Worm (Caenorhabditis elegans) whole organism, L1 larva: ENCODE results near the gene D1079.1.
A peak's percentile ranks its signal among the peaks of the same experiment; 100 is the strongest.

Experiments
- C04F5.9 ChIP-seq: sonication (generic microtip); optimal IDR thresholded peaks from 2 replicates; lab custom pipeline; 2016; ENCODE audit warnings: missing genetic modification characterization, missing compliant biosample characterization
- F16B12.6 ChIP-seq: fragments of 150-350 bp; optimal IDR thresholded peaks from 2 replicates; lab custom pipeline; 2014; ENCODE audit warnings: missing biosample characterization, missing genetic modification characterization
- Y116A8C.19 ChIP-seq: sonication (generic microtip); optimal IDR thresholded peaks from 2 replicates; lab custom pipeline; 2016; ENCODE audit warnings: missing compliant biosample characterization, missing genetic modification characterization, borderline replicate concordance
- aha-1 ChIP-seq: fragments of 150-350 bp; optimal IDR thresholded peaks from 2 replicates; lab custom pipeline; 2014; ENCODE audit warnings: missing biosample characterization, missing genetic modification characterization
- alr-1 ChIP-seq: fragments of 200-800 bp; sonication (Bioruptor generic); optimal IDR thresholded peaks from 2 replicates; lab custom pipeline; 2018; ENCODE audit warnings: borderline replicate concordance, mild to moderate bottlenecking, missing genetic modification characterization, missing compliant biosample characterization
- aly-2 ChIP-seq: fragments of 150-350 bp; optimal IDR thresholded peaks from 2 replicates; lab custom pipeline; 2014; ENCODE audit warnings: missing biosample characterization, missing genetic modification characterization
- ceh-63 ChIP-seq: fragments of 200-800 bp; sonication (Bioruptor generic); optimal IDR thresholded peaks from 2 replicates; lab custom pipeline; 2018; ENCODE audit warnings: mild to moderate bottlenecking, missing genetic modification characterization, missing compliant biosample characterization
- ceh-88 ChIP-seq: fragments of 200-800 bp; sonication (Bioruptor generic); IDR thresholded peaks from 2 replicates; pipeline ENCODE4 v1.3.6; 2022; ENCODE audit warnings: missing genetic modification characterization, missing compliant biosample characterization
- dpl-1 ChIP-seq, 3 experiments: fragments of 150-350 bp in 2 of 3; sonication (generic microtip) in 1 of 3; optimal IDR thresholded peaks; 2 replicates each; lab custom pipeline; 2014 to 2017; ENCODE audit warnings: missing biosample characterization in 3 of 3, missing genetic modification characterization in 3 of 3, missing genetic modification reagents in 3 of 3
- dsc-1 ChIP-seq: sonication (generic microtip); optimal IDR thresholded peaks from 2 replicates; lab custom pipeline; 2016; ENCODE audit warnings: mild to moderate bottlenecking, missing genetic modification characterization, missing compliant biosample characterization
- egl-13 ChIP-seq: sonication (generic microtip); optimal IDR thresholded peaks from 2 replicates; lab custom pipeline; 2016; ENCODE audit warnings: missing genotype, missing genetic modification reagents, missing genetic modification characterization, missing compliant biosample characterization
- elt-2 ChIP-seq: sonication (generic microtip); optimal IDR thresholded peaks from 2 replicates; lab custom pipeline; 2016; ENCODE audit warnings: missing genetic modification characterization, mild to moderate bottlenecking, inconsistent platforms, missing compliant biosample characterization, missing genetic modification reagents
- elt-3 ChIP-seq, 6 experiments: fragments of 150-350 bp in 1 of 6; sonication (generic microtip); optimal IDR thresholded peaks; 2 replicates each; lab custom pipeline; 2017 to 2018; ENCODE audit warnings: missing biosample characterization in 6 of 6, missing genetic modification characterization in 6 of 6, inconsistent platforms in 1 of 6
- fkh-10 ChIP-seq: sonication (generic microtip); optimal IDR thresholded peaks from 2 replicates; lab custom pipeline; 2017; ENCODE audit warnings: missing biosample characterization, missing genetic modification reagents, missing genetic modification characterization
- fkh-8 ChIP-seq: sonication (generic microtip); optimal IDR thresholded peaks from 2 replicates; lab custom pipeline; 2016; ENCODE audit warnings: mild to moderate bottlenecking, missing genetic modification characterization, missing compliant biosample characterization
- fos-1 ChIP-seq: fragments of 150-350 bp; optimal IDR thresholded peaks from 2 replicates; lab custom pipeline; 2014; ENCODE audit warnings: missing biosample characterization, missing genetic modification characterization
- grh-1 ChIP-seq: fragments of 200-800 bp; sonication (Bioruptor generic); IDR thresholded peaks from 2 replicates; pipeline ENCODE4 v1.3.6; 2022; ENCODE audit warnings: missing genetic modification reagents, missing genetic modification characterization, missing compliant biosample characterization
- hlh-17 ChIP-seq: fragments of 200-800 bp; sonication (Bioruptor generic); optimal IDR thresholded peaks from 2 replicates; lab custom pipeline; 2018; ENCODE audit warnings: missing genetic modification characterization, mild to moderate bottlenecking, missing compliant biosample characterization, moderate library complexity, borderline replicate concordance
- hlh-4 ChIP-seq: sonication (generic microtip); optimal IDR thresholded peaks from 2 replicates; lab custom pipeline; 2016; ENCODE audit warnings: mild to moderate bottlenecking, missing genetic modification characterization, missing compliant biosample characterization
- hpl-2 ChIP-seq: fragments of 150-350 bp; optimal IDR thresholded peaks from 2 replicates; lab custom pipeline; 2014; ENCODE audit warnings: missing biosample characterization, missing genetic modification reagents, missing genetic modification characterization
- isw-1 ChIP-seq: fragments of 200-800 bp; sonication (Bioruptor generic); IDR thresholded peaks from 2 replicates; pipeline ENCODE4 v1.3.6; 2022; ENCODE audit warnings: missing genetic modification characterization, missing compliant biosample characterization
- lin-13 ChIP-seq: fragments of 150-350 bp; optimal IDR thresholded peaks from 2 replicates; lab custom pipeline; 2014; ENCODE audit warnings: missing biosample characterization, missing genetic modification reagents, missing genetic modification characterization
- lin-14 ChIP-seq: fragments of 200-800 bp; sonication (Bioruptor generic); optimal IDR thresholded peaks from 2 replicates; lab custom pipeline; 2018; ENCODE audit warnings: mild to moderate bottlenecking, missing genetic modification characterization, moderate library complexity, missing compliant biosample characterization
- lin-15B ChIP-seq: fragments of 150-350 bp; sonication (generic microtip); optimal IDR thresholded peaks from 3 replicates; lab custom pipeline; 2014; ENCODE audit warnings: missing biosample characterization, missing genetic modification characterization
- lsy-2 ChIP-seq, 2 experiments: fragments of 150-350 bp; optimal IDR thresholded peaks; 2 replicates each; lab custom pipeline; 2014; ENCODE audit warnings: missing biosample characterization in 2 of 2, missing genetic modification characterization in 2 of 2
- mab-9 ChIP-seq: fragments of 200-800 bp; sonication (Bioruptor generic); IDR thresholded peaks from 2 replicates; pipeline ENCODE4 v1.3.6; 2022; ENCODE audit warnings: missing genetic modification reagents, missing genetic modification characterization, missing compliant biosample characterization
- mep-1 ChIP-seq: fragments of 150-350 bp; optimal IDR thresholded peaks from 2 replicates; lab custom pipeline; 2014; ENCODE audit warnings: missing biosample characterization, missing genetic modification characterization
- nhr-11 ChIP-seq: fragments of 150-350 bp; optimal IDR thresholded peaks from 2 replicates; lab custom pipeline; 2014; ENCODE audit warnings: missing biosample characterization, missing genetic modification characterization
- nhr-12 ChIP-seq: sonication (generic microtip); optimal IDR thresholded peaks from 2 replicates; lab custom pipeline; 2017; ENCODE audit warnings: missing biosample characterization, missing genetic modification characterization
- nhr-20 ChIP-seq: sonication (generic microtip); optimal IDR thresholded peaks from 2 replicates; lab custom pipeline; 2016; ENCODE audit warnings: mild to moderate bottlenecking, missing genetic modification characterization, missing compliant biosample characterization
- nhr-237 ChIP-seq: fragments of 150-350 bp; optimal IDR thresholded peaks from 2 replicates; lab custom pipeline; 2014; ENCODE audit warnings: missing biosample characterization, missing genetic modification characterization
- nhr-71 ChIP-seq: sonication (generic microtip); optimal IDR thresholded peaks from 2 replicates; lab custom pipeline; 2016; ENCODE audit warnings: mild to moderate bottlenecking, missing genetic modification characterization, moderate library complexity, missing compliant biosample characterization
- nhr-85 ChIP-seq: sonication (generic microtip); peaks from one replicate; lab custom pipeline; 2016; ENCODE audit warnings: missing genetic modification characterization, inconsistent platforms, missing compliant biosample characterization
- pag-3 ChIP-seq: sonication (generic microtip); optimal IDR thresholded peaks from 2 replicates; lab custom pipeline; 2017; ENCODE audit warnings: missing genetic modification characterization, mild to moderate bottlenecking, missing compliant biosample characterization, antibody characterized with exemption, borderline replicate concordance; ENCODE audit not compliant: insufficient read depth
- pax-3 ChIP-seq: fragments of 200-800 bp; sonication (Bioruptor generic); optimal IDR thresholded peaks from 2 replicates; lab custom pipeline; 2018; ENCODE audit warnings: mild to moderate bottlenecking, missing genetic modification characterization, moderate library complexity, missing compliant biosample characterization
- skn-1 ChIP-seq: fragments of 150-350 bp; optimal IDR thresholded peaks from 2 replicates; lab custom pipeline; 2014; ENCODE audit warnings: missing biosample characterization, missing genetic modification characterization
- snpc-4 ChIP-seq: fragments of 150-350 bp; optimal IDR thresholded peaks from 2 replicates; lab custom pipeline; 2014; ENCODE audit warnings: missing biosample characterization, missing genetic modification characterization
- snu-23 ChIP-seq: sonication (generic microtip); optimal IDR thresholded peaks from 2 replicates; lab custom pipeline; 2016; ENCODE audit warnings: missing genetic modification characterization, missing compliant biosample characterization
- sptf-1 ChIP-seq: fragments of 150-350 bp; optimal IDR thresholded peaks from 2 replicates; lab custom pipeline; 2014; ENCODE audit warnings: missing biosample characterization, missing genetic modification characterization
- sup-37 ChIP-seq: fragments of 200-800 bp; sonication (Bioruptor generic); optimal IDR thresholded peaks from 2 replicates; lab custom pipeline; 2018; ENCODE audit warnings: mild to moderate bottlenecking, missing genetic modification characterization, missing compliant biosample characterization
- tbx-2 ChIP-seq: sonication (generic microtip); optimal IDR thresholded peaks from 2 replicates; lab custom pipeline; 2016; ENCODE audit warnings: missing genetic modification characterization, missing compliant biosample characterization
- tlp-1 ChIP-seq: fragments of 150-350 bp; optimal IDR thresholded peaks from 2 replicates; lab custom pipeline; 2014; ENCODE audit warnings: missing biosample characterization, missing genetic modification characterization
- unc-30 ChIP-seq: sonication (generic microtip); optimal IDR thresholded peaks from 2 replicates; lab custom pipeline; 2017; ENCODE audit warnings: missing biosample characterization, missing genetic modification characterization
- unc-98 ChIP-seq: fragments of 200-800 bp; sonication (Bioruptor generic); IDR thresholded peaks from 2 replicates; pipeline ENCODE4 v1.3.6; 2022; ENCODE audit warnings: missing genetic modification characterization, missing compliant biosample characterization
- zag-1 ChIP-seq: fragments of 150-350 bp; optimal IDR thresholded peaks from 2 replicates; lab custom pipeline; 2014; ENCODE audit warnings: missing biosample characterization, missing genetic modification characterization

D1079.1 gene

DNA sequence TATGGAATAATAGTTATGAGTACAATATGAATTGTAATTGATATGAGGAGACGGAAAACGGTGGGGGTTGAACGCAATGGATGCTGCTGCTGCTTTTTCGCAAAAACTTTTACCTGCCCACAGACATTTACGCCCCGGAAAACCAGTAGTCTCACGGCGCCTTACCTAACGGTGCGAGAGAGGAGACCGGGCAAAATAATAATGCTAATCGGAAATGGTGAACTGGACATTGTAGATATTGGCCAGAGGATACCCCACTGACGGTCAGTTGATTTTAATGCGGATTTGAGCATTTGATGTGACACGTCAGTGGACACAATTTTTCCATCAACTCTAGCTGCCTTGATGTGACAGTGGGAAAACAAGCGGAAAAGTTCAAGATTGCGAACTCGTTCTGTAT is 45.3 kb downstream of the D1079.1 start, which contains the start of gene mltn-13:
Gene mltn-13, minus strand, starts transcription at position 101 of the 400 bp plus-strand sequence.
- TF ChIP-seq sup-37 = no peak
- TF ChIP-seq lsy-2 (tag; optimal IDR thresholded peaks at IDR 0.05; lab: Kevin White, UChicago) = no peak
- no peak for TF ChIP-seq hlh-4 (tag; lab: Kevin White, UChicago)
- TF ChIP-seq F16B12.6 = no peak
- no peak for TF ChIP-seq Y116A8C.19 (tag; lab: Kevin White, UChicago)
- TF ChIP-seq isw-1 (GFP tag; lab: Robert Waterston, UW) = no peak
- no peak for TF ChIP-seq pax-3 (tag; lab: Kevin White, UChicago)
- no peak for TF ChIP-seq pag-3 (tag; lab: Kevin White, UChicago)
- TF ChIP-seq C04F5.9 (tag; lab: Kevin White, UChicago) = no peak
- TF ChIP-seq elt-2 (tag; lab: Kevin White, UChicago) = no peak
- no peak for TF ChIP-seq fkh-10 (GFP tag; lab: Kevin White, UChicago)
- no peak for TF ChIP-seq snpc-4 (tag; lab: Kevin White, UChicago)
- no peak for TF ChIP-seq alr-1
- no peak for TF ChIP-seq dsc-1
- no peak for TF ChIP-seq tlp-1
- no peak for TF ChIP-seq elt-3 (tag; optimal IDR thresholded peaks at IDR 0.05; lab: Kevin White, UChicago)
- TF ChIP-seq nhr-237 (tag; lab: Kevin White, UChicago) = no peak
- no peak for TF ChIP-seq egl-13 (tag; lab: Kevin White, UChicago)
- no peak for TF ChIP-seq mab-9 (GFP tag; lab: Robert Waterston, UW)
- no peak for TF ChIP-seq hlh-17

ce11 chrX:4451936-4452335 is 49.0 kb downstream of the D1079.1 start:
- TF ChIP-seq F16B12.6 = no peak

- TF ChIP-seq aha-1 (tag; lab: Kevin White, UChicago) (no peak), nhr-20 (tag; lab: Kevin White, UChicago) (no peak), pag-3 (tag; lab: Kevin White, UChicago) (no peak), nhr-12 (tag; lab: Kevin White, UChicago) (no peak), aly-2 (tag; lab: Kevin White, UChicago) (no peak), unc-98 (GFP tag; lab: Robert Waterston, UW) (no peak), dsc-1 (no peak), nhr-71 (tag; lab: Kevin White, UChicago) (no peak), snpc-4 (tag; lab: Kevin White, UChicago) (no peak), tbx-2 (no peak), nhr-85 (tag; lab: Kevin White, UChicago) (no peak)
These were observed 50.1 kb downstream of the D1079.1 start for ce11 chrX:4453101-4453500.

DNA sequence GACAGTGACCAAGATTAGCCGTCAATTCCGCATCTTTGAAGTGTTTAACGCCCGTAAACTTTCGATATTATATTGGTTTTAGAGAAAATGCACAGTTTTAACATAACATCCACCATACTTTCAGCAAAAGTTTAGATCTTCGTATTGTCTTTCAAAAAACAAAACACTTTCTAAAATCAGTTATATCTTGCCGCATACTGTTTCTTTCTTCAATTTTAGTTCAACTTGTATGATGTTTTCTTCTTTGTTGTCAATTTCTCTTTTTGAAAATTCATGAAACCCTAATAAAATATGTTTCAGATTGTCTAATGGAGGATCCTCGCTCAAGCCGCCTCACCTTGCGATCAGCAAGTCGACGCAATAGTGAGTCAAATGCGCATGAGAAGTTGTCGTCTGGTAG is 50.9 kb downstream of the D1079.1 start, which contains the start of gene F02E8.4:
Gene F02E8.4, plus strand, starts transcription at position 301 of the 400 bp plus-strand sequence.
- TF ChIP-seq nhr-85 (tag; lab: Kevin White, UChicago) = peak; percentile 23
- TF ChIP-seq egl-13 (tag; lab: Kevin White, UChicago) = no peak
- no peak for TF ChIP-seq grh-1 (GFP tag; lab: Robert Waterston, UW)
- TF ChIP-seq, all 84 proteins: peak for 1

DNA sequence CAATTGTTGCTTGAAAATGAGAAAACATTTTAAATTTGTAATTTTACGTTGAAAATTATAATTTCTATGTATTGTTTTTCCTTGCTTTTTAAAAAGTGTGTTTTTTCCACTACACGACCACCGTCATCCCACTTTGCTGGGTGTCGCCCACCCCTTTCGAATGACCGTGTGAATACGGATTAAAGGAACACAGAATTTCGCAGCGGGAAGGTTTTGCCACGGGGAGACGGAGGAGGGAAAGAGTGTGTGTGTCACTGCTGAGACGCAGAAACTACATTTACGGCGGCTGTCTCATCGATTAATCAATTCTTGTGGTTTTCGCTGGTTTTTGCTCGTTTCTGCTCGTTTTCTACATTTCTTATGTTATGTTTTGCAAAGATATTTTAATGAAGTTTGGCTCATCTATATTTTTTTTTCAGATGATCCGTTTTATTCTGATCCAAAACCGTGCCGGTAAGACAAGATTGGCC is 54.9 kb downstream of the D1079.1 start, which contains the start of gene aps-2:
Gene aps-2, plus strand, starts transcription at position 420 of the 470 bp plus-strand sequence.
- no peak for TF ChIP-seq ceh-88
- no peak for TF ChIP-seq pag-3 (tag; lab: Kevin White, UChicago)
- TF ChIP-seq nhr-71 (tag; lab: Kevin White, UChicago) = no peak
- no peak for TF ChIP-seq alr-1
- TF ChIP-seq lin-13 (GFP tag; lab: Kevin White, UChicago) = no peak
- TF ChIP-seq fkh-8 (tag; lab: Kevin White, UChicago) = peak; percentile 26
- TF ChIP-seq ceh-63 (GFP tag; lab: Kevin White, UChicago) = no peak
- no peak for TF ChIP-seq elt-2 (tag; lab: Kevin White, UChicago)
- no peak for TF ChIP-seq unc-30 (tag; lab: Kevin White, UChicago)
- TF ChIP-seq skn-1 (tag; lab: Kevin White, UChicago) = no peak
- no peak for TF ChIP-seq zag-1 (tag; lab: Kevin White, UChicago)
- TF ChIP-seq snu-23 (GFP tag; lab: Kevin White, UChicago) = peak; percentile 67
- TF ChIP-seq hlh-4 (tag; lab: Kevin White, UChicago) = no peak
- TF ChIP-seq mep-1 (tag; lab: Kevin White, UChicago) = peak; percentile 38
- no peak for TF ChIP-seq hpl-2 (GFP tag; lab: Kevin White, UChicago)
- TF ChIP-seq dpl-1 (GFP tag; optimal IDR thresholded peaks at IDR 0.05; lab: Kevin White, UChicago) = peak; percentile 28 to 49 (median 47)
- no peak for TF ChIP-seq sptf-1 (tag; lab: Kevin White, UChicago)
- TF ChIP-seq fos-1 = no peak
- TF ChIP-seq lin-15B = no peak
- TF ChIP-seq nhr-11 (tag; lab: Kevin White, UChicago) = no peak
- TF ChIP-seq lin-14 = peak; percentile 74
